Fruit fly (Drosophila melanogaster) Kc167 (cell line): ENCODE measurements around the gene CG7785.

Source experiments
- Myc ChIP-seq: fragments of >200 bp; optimal IDR thresholded peaks from 2 replicates; lab custom pipeline; 2017; ENCODE audit warnings: missing external identifiers
- Sin3A ChIP-seq: fragments of >200 bp; optimal IDR thresholded peaks from 2 replicates; lab custom pipeline; 2018; ENCODE audit warnings: missing external identifiers
- h ChIP-seq: fragments of >200 bp; optimal IDR thresholded peaks from 3 replicates; lab custom pipeline; 2018; ENCODE audit warnings: missing external identifiers
- insv ChIP-seq: fragments of >200 bp; optimal IDR thresholded peaks from 3 replicates; lab custom pipeline; 2018; ENCODE audit warnings: missing external identifiers
- psq ChIP-seq: fragments of >200 bp; optimal IDR thresholded peaks from 2 replicates; lab custom pipeline; 2017; ENCODE audit warnings: missing external identifiers
- ttk ChIP-seq: sonication (Bioruptor generic); optimal IDR thresholded peaks from 2 replicates; lab custom pipeline; 2017; ENCODE audit warnings: missing external identifiers

CG7785 gene

dm6 chr3R:18049272-18050015 lies 28.0 kb downstream of the CG7785 start:
- TF ChIP-seq h (lab: Kevin White, UChicago) (no peak), Myc (lab: Kevin White, UChicago) (no peak), insv (lab: Kevin White, UChicago) (no peak), Sin3A (no peak), ttk (lab: Kevin White, UChicago) (no peak), psq (lab: Kevin White, UChicago) (no peak)

DNA sequence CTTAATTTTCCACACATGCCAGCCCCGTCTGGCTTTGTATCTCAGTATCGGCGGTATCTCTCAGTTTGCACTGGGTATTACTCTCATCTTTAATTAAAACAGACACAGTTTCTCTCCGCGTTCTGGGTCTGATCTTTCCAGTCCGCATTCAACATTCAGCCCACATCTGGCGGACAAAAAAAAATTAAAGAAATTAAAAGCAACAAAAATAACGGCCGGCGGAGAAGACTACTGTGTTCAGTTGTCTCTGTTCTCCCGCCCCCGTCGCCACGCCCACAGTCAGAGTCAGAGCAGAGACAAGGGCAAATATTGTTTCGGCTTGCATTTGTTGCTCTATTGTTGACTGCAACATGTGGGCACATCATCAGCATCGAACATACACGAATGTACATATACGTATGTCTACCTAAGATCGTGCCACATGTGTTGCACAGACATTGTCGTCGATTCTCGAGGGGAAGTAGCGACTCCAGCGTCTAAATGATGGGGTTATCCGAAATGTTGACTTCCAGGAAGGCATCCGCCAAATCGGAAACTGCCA lies 28.7 kb downstream of the CG7785 start:
- TF ChIP-seq Myc (lab: Kevin White, UChicago) (no peak), insv (lab: Kevin White, UChicago) (no peak)

DNA sequence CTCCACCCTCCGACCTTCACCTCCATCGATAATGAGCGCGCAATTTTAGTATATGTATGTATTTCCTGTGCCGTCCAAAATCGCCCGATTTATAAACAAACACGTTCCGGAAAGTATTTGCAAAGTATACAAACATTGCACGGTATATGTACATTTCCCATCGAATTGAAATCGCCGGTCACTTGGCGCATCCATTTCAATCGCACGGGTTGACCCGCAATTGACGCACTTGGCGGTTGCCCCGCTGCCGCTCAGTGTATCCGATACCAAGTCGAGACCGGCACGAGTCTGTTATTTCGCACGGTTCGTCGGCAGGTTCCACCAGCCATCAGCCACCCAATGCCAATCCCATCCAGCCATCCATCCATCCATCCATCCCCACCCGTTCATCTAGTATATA lies 29.2 kb downstream of the CG7785 start:
- no peak for TF ChIP-seq psq (lab: Kevin White, UChicago)
- no peak for TF ChIP-seq Sin3A
- no peak for TF ChIP-seq Myc (lab: Kevin White, UChicago)
- TF ChIP-seq ttk (lab: Kevin White, UChicago) = no peak
- TF ChIP-seq h (lab: Kevin White, UChicago) = no peak
- TF ChIP-seq insv (lab: Kevin White, UChicago) = no peak

- TF ChIP-seq insv (lab: Kevin White, UChicago) (no peak), h (lab: Kevin White, UChicago) (no peak), Sin3A (no peak), psq (lab: Kevin White, UChicago) (no peak), ttk (lab: Kevin White, UChicago) (no peak), Myc (lab: Kevin White, UChicago) (no peak)
Observed at dm6 chr3R:18052799-18053586, 31.6 kb downstream of the CG7785 start, which contains the start of gene htl. htl (minus strand) TSS chr3R:18052984.

- no peak for TF ChIP-seq ttk (lab: Kevin White, UChicago)
- TF ChIP-seq psq (lab: Kevin White, UChicago) = no peak
- no peak for TF ChIP-seq Myc (lab: Kevin White, UChicago)
- TF ChIP-seq Sin3A = no peak
- TF ChIP-seq insv (lab: Kevin White, UChicago) = no peak
- TF ChIP-seq h (lab: Kevin White, UChicago) = no peak
Observed at dm6 chr3R:18058401-18058800, 37.0 kb downstream of the CG7785 start.

- TF ChIP-seq Sin3A = no peak
- TF ChIP-seq h (lab: Kevin White, UChicago) = no peak
- no peak for TF ChIP-seq insv (lab: Kevin White, UChicago)
- TF ChIP-seq ttk (lab: Kevin White, UChicago) = no peak
- TF ChIP-seq psq (lab: Kevin White, UChicago) = no peak
- no peak for TF ChIP-seq Myc (lab: Kevin White, UChicago)
Observed at dm6 chr3R:18060551-18060950, 39.2 kb downstream of the CG7785 start.

DNA sequence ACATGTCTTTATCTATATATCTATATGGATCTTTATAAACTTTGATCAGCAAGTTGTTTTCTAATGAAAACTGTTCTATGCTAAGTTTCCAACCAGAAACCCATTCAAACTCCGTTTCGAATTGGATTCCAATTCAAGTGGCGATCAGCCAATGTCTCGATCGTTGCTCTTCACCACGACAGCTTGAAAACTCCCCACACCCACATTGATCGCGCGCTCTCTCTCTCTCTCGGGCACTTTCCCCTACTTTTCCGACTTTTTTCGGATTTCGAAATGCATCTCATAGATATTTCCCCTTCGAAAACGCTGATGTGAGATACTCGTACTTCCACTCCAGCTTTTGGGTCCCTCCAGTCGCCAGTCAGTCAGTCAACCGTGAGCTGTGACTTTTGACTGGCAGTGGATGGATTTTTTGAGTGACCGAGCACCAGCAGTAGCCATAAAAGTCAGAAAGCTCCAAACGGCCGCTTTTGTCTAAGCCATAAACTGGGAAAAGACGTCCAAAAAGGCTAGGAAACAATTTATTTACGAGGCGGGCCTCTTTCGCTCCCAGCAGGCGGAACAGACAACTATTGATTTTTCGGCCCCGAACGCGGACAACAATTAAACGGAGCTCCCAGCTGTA lies 41.9 kb downstream of the CG7785 start:
- TF ChIP-seq h (lab: Kevin White, UChicago) (no peak), Myc (lab: Kevin White, UChicago) (no peak), Sin3A (no peak), ttk (lab: Kevin White, UChicago) (no peak), insv (lab: Kevin White, UChicago) (no peak), psq (lab: Kevin White, UChicago) (no peak)

DNA sequence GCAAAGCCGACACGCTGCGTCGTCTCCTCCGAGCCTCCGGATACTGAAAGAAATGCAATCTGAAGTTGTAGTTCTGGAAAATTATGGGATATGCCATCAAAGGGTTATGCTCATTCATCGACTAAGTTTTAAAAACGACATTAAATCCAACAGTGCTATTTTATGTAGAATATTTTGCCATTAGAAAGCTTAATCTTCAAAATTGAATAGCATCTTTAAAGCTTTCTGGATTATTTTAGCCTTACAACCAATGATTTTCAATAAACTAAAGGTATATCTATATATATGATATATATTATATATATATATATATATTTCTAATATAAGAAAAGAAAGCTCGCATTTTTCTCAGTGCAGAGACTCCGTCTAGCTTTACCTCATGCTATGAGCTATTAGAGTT lies 43.0 kb downstream of the CG7785 start:
- TF ChIP-seq Sin3A (no peak), Myc (lab: Kevin White, UChicago) (no peak), insv (lab: Kevin White, UChicago) (no peak), h (lab: Kevin White, UChicago) (no peak), ttk (lab: Kevin White, UChicago) (no peak), psq (lab: Kevin White, UChicago) (no peak)

dm6 chr3R:18067930-18068329 lies 46.5 kb downstream of the CG7785 start:
- TF ChIP-seq psq (lab: Kevin White, UChicago) = no peak
- no peak for TF ChIP-seq insv (lab: Kevin White, UChicago)
- no peak for TF ChIP-seq Sin3A
- TF ChIP-seq h (lab: Kevin White, UChicago) = no peak
- TF ChIP-seq ttk (lab: Kevin White, UChicago) = no peak
- TF ChIP-seq Myc (lab: Kevin White, UChicago) = no peak

DNA sequence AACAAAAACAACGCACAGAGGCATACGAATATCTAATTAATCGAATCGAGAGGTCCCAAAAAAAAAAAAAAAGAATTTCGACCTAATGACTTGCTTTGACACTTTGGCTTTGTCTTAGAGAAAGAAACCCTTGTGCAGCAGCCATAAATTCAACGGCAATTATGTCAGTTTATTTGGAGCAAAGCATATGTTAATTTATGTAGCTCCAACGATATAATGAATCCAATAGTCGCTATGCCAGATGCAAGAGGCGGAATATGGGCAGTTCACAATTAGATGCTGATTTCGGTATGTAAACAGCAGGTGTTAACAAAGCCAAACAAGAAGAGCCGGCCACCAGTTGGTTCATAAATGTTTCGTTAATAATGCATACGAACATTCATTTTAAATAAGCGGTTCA lies 51.6 kb downstream of the CG7785 start:
- TF ChIP-seq Sin3A (no peak), insv (lab: Kevin White, UChicago) (no peak), Myc (lab: Kevin White, UChicago) (no peak), psq (lab: Kevin White, UChicago) (no peak), ttk (lab: Kevin White, UChicago) (no peak), h (lab: Kevin White, UChicago) (no peak)
